Worm (Caenorhabditis elegans) whole organism, young adult: Measurements from ENCODE around the gene C14C11.7.
"Not testable (repeated sequence)": the region's sequence is repeated elsewhere in the genome, so short reads cannot be mapped to it uniquely, and the experiment has no call there.

Experiments used
- B0019.2 ChIP-seq: fragments of 200-800 bp; sonication (Bioruptor generic); conservative IDR thresholded peaks from 2 replicates; pipeline ENCODE4 v1.3.6; 2022; ENCODE audit warnings: missing genetic modification reagents, missing genetic modification characterization, missing compliant biosample characterization
- B0336.3 ChIP-seq: fragments of 200-800 bp; sonication (Bioruptor generic); IDR thresholded peaks from 2 replicates; pipeline ENCODE4 v1.3.6; 2022; ENCODE audit warnings: missing genetic modification characterization, missing compliant biosample characterization
- C06A6.2 ChIP-seq: fragments of 200-800 bp; sonication (Bioruptor generic); conservative IDR thresholded peaks from 2 replicates; pipeline ENCODE4 v1.3.6; 2022; ENCODE audit warnings: missing genetic modification characterization, missing compliant biosample characterization
- C17E4.6 ChIP-seq: fragments of 200-800 bp; sonication (Bioruptor generic); IDR thresholded peaks from 2 replicates; pipeline ENCODE4 v1.3.6; 2022; ENCODE audit warnings: missing genetic modification reagents, missing genetic modification characterization, missing compliant biosample characterization
- D2030.7 ChIP-seq: fragments of 200-800 bp; sonication (Bioruptor generic); IDR thresholded peaks from 2 replicates; pipeline ENCODE4 v1.3.6; 2022; ENCODE audit warnings: missing genetic modification reagents, missing genetic modification characterization, missing compliant biosample characterization
- F22D6.2 ChIP-seq: sonication (generic microtip); optimal IDR thresholded peaks from 2 replicates; lab custom pipeline; 2016; ENCODE audit warnings: mild to moderate bottlenecking, missing genetic modification characterization, missing compliant biosample characterization
- F33H1.4 ChIP-seq: fragments of 200-800 bp; sonication (Bioruptor generic); IDR thresholded peaks from 2 replicates; pipeline ENCODE4 v1.3.6; 2022; ENCODE audit warnings: missing genetic modification reagents, missing genetic modification characterization, missing compliant biosample characterization
- F52B5.7 ChIP-seq: sonication (generic microtip); optimal IDR thresholded peaks from 2 replicates; lab custom pipeline; 2016; ENCODE audit warnings: mild to moderate bottlenecking, missing genetic modification characterization, missing compliant biosample characterization
- Y56A3A.18 ChIP-seq: fragments of 200-800 bp; sonication (Bioruptor generic); IDR thresholded peaks from 2 replicates; pipeline ENCODE4 v1.3.6; 2022; ENCODE audit warnings: missing genetic modification reagents, missing genetic modification characterization, missing compliant biosample characterization
- ama-1 ChIP-seq, 3 experiments: fragments of 150-350 bp in 1 of 3; sonication (generic microtip) in 2 of 3; optimal IDR thresholded peaks; 2 replicates each; lab custom pipeline; 2014 to 2018; ENCODE audit warnings: missing biosample characterization in 2 of 3, missing genetic modification characterization in 2 of 3, missing genetic modification reagents in 2 of 3
- aptf-2 ChIP-seq: fragments of 200-800 bp; sonication (Bioruptor generic); conservative IDR thresholded peaks from 2 replicates; pipeline ENCODE4 v1.3.6; 2022; ENCODE audit warnings: missing genetic modification reagents, missing genetic modification characterization, missing compliant biosample characterization
- attf-3 ChIP-seq: fragments of 200-800 bp; sonication (Bioruptor generic); conservative IDR thresholded peaks from 2 replicates; pipeline ENCODE4 v1.3.6; 2022; ENCODE audit warnings: missing genetic modification reagents, missing genetic modification characterization, missing compliant biosample characterization
- attf-6 ChIP-seq: fragments of 200-800 bp; sonication (Bioruptor generic); IDR thresholded peaks from 2 replicates; pipeline ENCODE4 v1.3.6; 2022; ENCODE audit warnings: missing genetic modification reagents, missing genetic modification characterization, missing compliant biosample characterization
- cebp-1 ChIP-seq, 2 experiments: fragments of 200-800 bp in 1 of 2; sonication (Bioruptor generic) in 1 of 2; sonication (generic microtip) in 1 of 2; IDR thresholded peaks in 1 of 2; optimal IDR thresholded peaks in 1 of 2; 2 replicates each; pipeline versions ENCODE4 v1.3.6 to Lab custom; 2017 to 2022; ENCODE audit warnings: missing compliant biosample characterization in 2 of 2, missing genetic modification characterization in 2 of 2, mild to moderate bottlenecking in 1 of 2, missing genetic modification reagents in 1 of 2, moderate library complexity in 1 of 2
- ceh-100 ChIP-seq: fragments of 200-800 bp; sonication (Bioruptor generic); IDR thresholded peaks from 2 replicates; pipeline ENCODE4 v1.3.6; 2022; ENCODE audit warnings: missing genetic modification reagents, missing genetic modification characterization, missing compliant biosample characterization
- ceh-79 ChIP-seq: sonication (generic microtip); optimal IDR thresholded peaks from 2 replicates; lab custom pipeline; 2017; ENCODE audit warnings: mild to moderate bottlenecking, missing genetic modification characterization, missing compliant biosample characterization
- ceh-91 ChIP-seq: fragments of 200-800 bp; sonication (Bioruptor generic); IDR thresholded peaks from 2 replicates; pipeline ENCODE4 v1.3.6; 2022; ENCODE audit warnings: missing genetic modification reagents, missing genetic modification characterization, missing compliant biosample characterization
- dpff-1 ChIP-seq: sonication (generic microtip); optimal IDR thresholded peaks from 2 replicates; lab custom pipeline; 2017; ENCODE audit warnings: mild to moderate bottlenecking, missing genetic modification characterization, missing compliant biosample characterization
- egrh-3 ChIP-seq: fragments of 200-800 bp; sonication (Bioruptor generic); IDR thresholded peaks from 2 replicates; pipeline ENCODE4 v1.3.6; 2022; ENCODE audit warnings: missing genetic modification reagents, missing genetic modification characterization, missing compliant biosample characterization
- hlh-12 ChIP-seq: sonication (generic microtip); optimal IDR thresholded peaks from 2 replicates; lab custom pipeline; 2016; ENCODE audit warnings: missing genetic modification characterization, missing compliant biosample characterization
- lsl-1 ChIP-seq: fragments of 200-800 bp; sonication (Bioruptor generic); optimal IDR thresholded peaks from 2 replicates; lab custom pipeline; 2018; ENCODE audit warnings: mild to moderate bottlenecking, missing genetic modification characterization, moderate library complexity, missing compliant biosample characterization
- madf-3 ChIP-seq: fragments of 200-800 bp; sonication (Bioruptor generic); IDR thresholded peaks from 2 replicates; pipeline ENCODE4 v1.3.6; 2022; ENCODE audit warnings: missing genetic modification reagents, missing genetic modification characterization, missing compliant biosample characterization
- madf-6 ChIP-seq: fragments of 200-800 bp; sonication (Bioruptor generic); IDR thresholded peaks from 2 replicates; pipeline ENCODE4 v1.3.6; 2022; ENCODE audit warnings: missing genetic modification reagents, missing genetic modification characterization, missing compliant biosample characterization
- nhr-27 ChIP-seq: fragments of 200-800 bp; sonication (Bioruptor generic); optimal IDR thresholded peaks from 2 replicates; lab custom pipeline; 2018; ENCODE audit warnings: mild to moderate bottlenecking, missing genetic modification characterization, moderate library complexity, missing compliant biosample characterization
- nhr-80 ChIP-seq: sonication (generic microtip); optimal IDR thresholded peaks from 2 replicates; lab custom pipeline; 2016; ENCODE audit warnings: missing genetic modification characterization, missing compliant biosample characterization
- rpc-1 ChIP-seq, 2 experiments: fragments of 150-350 bp in 1 of 2; sonication (generic microtip) in 1 of 2; optimal IDR thresholded peaks; 2 replicates each; lab custom pipeline; 2014 to 2018; ENCODE audit warnings: missing biosample characterization in 1 of 2, missing genetic modification characterization in 1 of 2, missing genetic modification reagents in 1 of 2, missing genotype in 1 of 2
- sdz-38 ChIP-seq: sonication (generic microtip); optimal IDR thresholded peaks from 2 replicates; lab custom pipeline; 2016; ENCODE audit warnings: missing genotype, missing genetic modification characterization, missing compliant biosample characterization
- tlf-1 ChIP-seq: fragments of 200-800 bp; sonication (Bioruptor generic); optimal IDR thresholded peaks from 2 replicates; lab custom pipeline; 2018; ENCODE audit warnings: mild to moderate bottlenecking, missing genetic modification characterization, missing compliant biosample characterization
- ztf-6 ChIP-seq: fragments of 200-800 bp; sonication (Bioruptor generic); IDR thresholded peaks from 2 replicates; pipeline ENCODE4 v1.3.6; 2022; ENCODE audit warnings: missing genetic modification reagents, missing genetic modification characterization, missing compliant biosample characterization

C14C11.7 gene

DNA sequence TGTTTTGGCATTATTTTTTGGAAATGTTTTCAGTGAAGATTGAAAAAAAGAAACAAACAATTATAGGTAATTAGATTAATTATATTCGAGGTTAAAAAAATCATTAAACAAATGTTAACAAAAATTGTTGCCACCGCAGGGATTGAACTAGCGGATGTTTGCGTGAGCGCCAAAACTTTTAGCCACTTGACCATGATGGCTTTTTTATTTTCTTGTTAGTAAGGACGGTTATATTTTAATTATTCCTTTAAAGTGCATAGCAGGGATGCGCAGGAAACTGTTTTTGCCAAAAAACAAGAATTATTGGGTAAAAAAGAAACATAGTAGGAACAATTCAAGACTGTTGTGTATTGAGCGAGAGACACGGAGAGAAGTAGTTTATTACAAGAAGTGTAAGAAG lies 1.5 kb upstream of the C14C11.7 start (continued):
- TF ChIP-seq attf-3 (GFP tag; lab: Robert Waterston, UW), result no peak
- peak; percentile 81 for TF ChIP-seq madf-6 (GFP tag; lab: Robert Waterston, UW)
- TF ChIP-seq B0336.3 (GFP tag; lab: Robert Waterston, UW), result peak; percentile 87
- TF ChIP-seq Y56A3A.18 (GFP tag; lab: Robert Waterston, UW), result peak; percentile 60; the same call in 1 of the 2 replicates
- TF ChIP-seq F22D6.2 (tag; lab: Kevin White, UChicago), result no peak
- no peak for TF ChIP-seq sdz-38 (tag; lab: Kevin White, UChicago)
- peak; percentile 79 for TF ChIP-seq F52B5.7 (tag; lab: Kevin White, UChicago)
- peak; percentile 70; the same call in 1 of the 2 replicates for TF ChIP-seq ztf-6 (GFP tag; lab: Robert Waterston, UW)
- TF ChIP-seq rpc-1 (optimal IDR thresholded peaks at IDR 0.05; lab: Kevin White, UChicago), result peak; percentile 92
- peak; percentile 93 for TF ChIP-seq rpc-1 (tag; optimal IDR thresholded peaks at IDR 0.05; lab: Kevin White, UChicago)

DNA sequence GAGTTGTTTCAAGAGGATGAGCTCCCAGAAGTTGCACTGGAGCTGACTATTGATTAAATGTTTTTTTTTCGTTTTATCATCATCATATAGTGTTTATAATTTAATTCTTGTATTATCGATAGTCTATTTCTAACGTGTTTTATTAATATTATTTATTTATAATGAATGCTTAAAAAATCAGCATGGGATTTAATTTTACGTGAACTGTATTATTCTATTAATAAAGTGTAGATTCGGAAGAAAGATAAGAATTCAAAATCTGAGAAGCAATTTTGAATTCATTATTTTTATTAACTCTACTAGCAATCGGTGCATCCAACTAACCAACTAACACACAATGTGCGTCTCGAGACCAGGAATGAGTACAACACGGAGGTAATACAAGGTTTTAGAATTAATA lies 2.6 kb downstream of the C14C11.7 start, which contains the start of gene C14C11.1:
TSS of gene C14C11.1 (plus strand) at position 301 of the 400 bp plus-strand sequence.
- TF ChIP-seq egrh-3 (GFP tag; lab: Robert Waterston, UW); dpff-1 (tag; lab: Kevin White, UChicago); B0019.2 (GFP tag; lab: Robert Waterston, UW): not testable (repeated sequence)

DNA sequence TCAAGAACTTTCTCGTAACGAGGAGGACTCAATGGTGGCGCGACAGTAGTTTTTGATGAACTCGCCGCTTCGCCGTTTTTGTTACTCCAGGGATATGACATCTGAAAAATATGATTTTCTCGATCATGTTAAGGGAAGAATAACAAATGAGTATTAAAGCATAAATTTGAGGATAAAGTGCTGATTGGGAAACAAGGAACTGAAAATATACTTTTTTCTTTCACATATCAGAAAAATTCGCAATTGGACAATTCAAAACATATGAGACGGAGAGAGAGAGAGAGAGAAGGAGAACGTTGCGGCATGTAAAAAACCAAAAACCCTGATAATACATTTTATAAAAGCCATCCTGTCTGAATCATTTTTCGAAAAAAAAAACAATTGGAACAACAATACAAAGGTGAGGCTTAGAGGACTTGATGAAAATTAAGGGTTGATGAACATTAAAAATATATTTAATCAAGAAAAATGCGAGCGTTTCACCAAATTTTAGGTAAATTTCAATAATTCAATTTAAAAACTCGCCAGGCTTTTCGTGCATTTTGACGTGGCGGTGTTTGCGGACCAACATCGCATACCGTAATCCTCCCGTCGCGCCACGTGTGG lies 5.2 kb downstream of the C14C11.7 start, which contains the start of the genes mut-14 and C14C11.2:
TSS of gene mut-14 (minus strand) at position 101 of the 606 bp plus-strand sequence.
TSS of gene C14C11.2 (plus strand) at position 556 of the 606 bp plus-strand sequence.
- TF ChIP-seq cebp-1 (GFP tag; IDR thresholded peaks at IDR 0.05; lab: Robert Waterston, UW) (no peak), cebp-1 (tag; optimal IDR thresholded peaks at IDR 0.05; lab: Kevin White, UChicago) (no peak), madf-3 (GFP tag; lab: Robert Waterston, UW) (no peak), madf-6 (GFP tag; lab: Robert Waterston, UW) (no peak), ceh-91 (GFP tag; lab: Robert Waterston, UW) (no peak), tlf-1 (no peak), F33H1.4 (GFP tag; lab: Robert Waterston, UW) (peak; percentile 39), aptf-2 (no peak), ama-1 (optimal IDR thresholded peaks at IDR 0.05; lab: Kevin White, UChicago) (no peak), ama-1 (GFP tag; optimal IDR thresholded peaks at IDR 0.05; lab: Kevin White, UChicago) (no peak), sdz-38 (tag; lab: Kevin White, UChicago) (no peak), D2030.7 (GFP tag; lab: Robert Waterston, UW) (peak; percentile 33; the same call in 1 of the 2 replicates), C06A6.2 (no peak), nhr-27 (tag; lab: Kevin White, UChicago) (no peak), ceh-79 (tag; lab: Kevin White, UChicago) (no peak), F22D6.2 (tag; lab: Kevin White, UChicago) (no peak), lsl-1 (GFP tag; lab: Kevin White, UChicago) (peak; percentile 66), C17E4.6 (GFP tag; lab: Robert Waterston, UW) (no peak), attf-6 (no peak), ceh-100 (GFP tag; lab: Robert Waterston, UW) (no peak)

DNA sequence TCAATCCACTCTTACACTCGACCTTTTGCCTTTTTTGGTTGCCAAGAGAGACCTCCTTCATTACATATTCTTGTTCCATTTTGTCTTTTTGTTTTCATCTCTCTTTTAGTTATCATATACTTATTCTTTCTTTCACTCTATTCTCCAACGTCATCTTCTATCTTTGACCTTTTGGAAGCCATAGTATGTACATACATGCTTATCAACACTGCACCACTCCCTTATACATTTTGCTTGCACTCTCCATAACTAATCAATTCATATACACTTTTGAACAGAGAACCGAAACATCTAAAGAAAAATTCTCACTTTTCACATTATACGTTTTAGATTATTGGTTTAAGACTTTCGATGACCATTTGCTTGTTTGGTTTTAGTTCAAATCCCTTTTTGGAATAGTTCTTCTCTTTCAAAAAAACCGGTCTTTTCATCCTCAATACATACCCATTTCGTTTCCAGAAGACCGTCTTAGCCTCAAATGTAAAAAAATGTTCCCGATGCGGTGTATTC lies 11.8 kb downstream of the C14C11.7 start, which contains the start of gene hex-2:
TSS of gene hex-2 (plus strand) at position 460 of the 510 bp plus-strand sequence.
- peak; percentile 29 for TF ChIP-seq nhr-80 (tag; lab: Kevin White, UChicago)
- TF ChIP-seq hlh-12 (tag; lab: Kevin White, UChicago), result no peak
